Worm (Caenorhabditis elegans) whole organism, early embryonic: ENCODE measurements around the gene tin-9.1.
A peak's percentile ranks its signal among the peaks of the same experiment; 100 is the strongest.

Experiments used
- F13C5.2 ChIP-seq: sonication (generic microtip); optimal IDR thresholded peaks from 2 replicates; lab custom pipeline; 2017; ENCODE audit warnings: mild to moderate bottlenecking, missing genetic modification characterization, inconsistent platforms, missing compliant biosample characterization
- aly-1 ChIP-seq: sonication (generic microtip); optimal IDR thresholded peaks from 2 replicates; lab custom pipeline; 2016; ENCODE audit warnings: missing genetic modification characterization, missing compliant biosample characterization
- ama-1 ChIP-seq: fragments of 150-350 bp; optimal IDR thresholded peaks from 2 replicates; lab custom pipeline; 2014
- ceh-13 ChIP-seq: fragments of 200-800 bp; sonication (Bioruptor generic); optimal IDR thresholded peaks from 2 replicates; lab custom pipeline; 2018; ENCODE audit warnings: mild to moderate bottlenecking, missing genetic modification characterization, missing compliant biosample characterization
- ceh-36 ChIP-seq: sonication (generic microtip); optimal IDR thresholded peaks from 2 replicates; lab custom pipeline; 2016; ENCODE audit warnings: missing genetic modification characterization, inconsistent platforms, missing compliant biosample characterization
- hmbx-1 ChIP-seq: sonication (generic microtip); optimal IDR thresholded peaks from 2 replicates; lab custom pipeline; 2016; ENCODE audit warnings: mild to moderate bottlenecking, missing genetic modification characterization, missing compliant biosample characterization
- hnd-1 ChIP-seq: sonication (generic microtip); optimal IDR thresholded peaks from 2 replicates; lab custom pipeline; 2016; ENCODE audit warnings: missing genetic modification characterization, missing compliant biosample characterization
- sea-1 ChIP-seq: fragments of 200-800 bp; sonication (Bioruptor generic); conservative IDR thresholded peaks from 2 replicates; pipeline ENCODE4 v1.3.6; 2022; ENCODE audit warnings: missing genetic modification characterization, missing compliant biosample characterization
- tbx-11 ChIP-seq: fragments of 200-800 bp; sonication (Bioruptor generic); IDR thresholded peaks from 2 replicates; pipeline ENCODE4 v1.3.6; 2022; ENCODE audit warnings: missing genetic modification characterization, missing compliant biosample characterization

DNA sequence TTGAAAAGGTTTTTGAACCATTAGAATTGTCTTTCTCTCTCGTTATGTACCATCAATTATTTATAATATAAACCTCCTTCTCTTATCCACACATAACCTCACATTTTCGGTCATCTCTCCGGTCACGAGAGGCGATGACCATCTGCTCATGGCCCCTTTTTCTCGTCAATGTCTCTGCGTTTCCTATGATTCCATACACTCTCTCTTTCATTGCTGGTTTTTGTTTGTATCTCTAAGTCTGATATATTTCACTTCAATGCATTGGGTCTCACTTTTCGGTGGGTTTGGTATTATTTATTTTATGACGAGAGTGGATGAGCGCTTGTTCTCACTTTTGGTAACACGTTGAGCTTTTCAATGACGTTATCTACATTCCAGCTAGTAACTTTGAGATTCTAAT, 21.4 kb downstream of the tin-9.1 start:
- TF ChIP-seq hnd-1 (tag; lab: Kevin White, UChicago) (no peak), ceh-13 (GFP tag; lab: Kevin White, UChicago) (no peak), ceh-36 (tag; lab: Kevin White, UChicago) (no peak), ama-1 (no peak), sea-1 (GFP tag; lab: Robert Waterston, UW) (no peak), tbx-11 (GFP tag; lab: Robert Waterston, UW) (no peak), F13C5.2 (tag; lab: Kevin White, UChicago) (peak; percentile 68), hmbx-1 (tag; lab: Kevin White, UChicago) (no peak), aly-1 (tag; lab: Kevin White, UChicago) (no peak)
